Worm (Caenorhabditis elegans) whole organism, L2 larva: Measurements from ENCODE around the gene C10C6.7.
"Not testable (repeated sequence)": the region's sequence is repeated elsewhere in the genome, so short reads cannot be mapped to it uniquely, and the experiment has no call there.

ENCODE experiments used
- F13H6.1 ChIP-seq: sonication (generic microtip); optimal IDR thresholded peaks from 2 replicates; lab custom pipeline; 2016; ENCODE audit warnings: missing genetic modification characterization, missing compliant biosample characterization
- ZK546.5 ChIP-seq: sonication (generic microtip); optimal IDR thresholded peaks from 2 replicates; lab custom pipeline; 2017; ENCODE audit warnings: missing biosample characterization, missing genetic modification characterization
- alr-1 ChIP-seq: fragments of 150-350 bp; optimal IDR thresholded peaks from 2 replicates; lab custom pipeline; 2014; ENCODE audit warnings: missing biosample characterization, missing genetic modification characterization
- aly-2 ChIP-seq: fragments of 150-350 bp; optimal IDR thresholded peaks from 2 replicates; lab custom pipeline; 2014; ENCODE audit warnings: missing biosample characterization, missing genetic modification characterization
- blmp-1 ChIP-seq: sonication (generic microtip); optimal IDR thresholded peaks from 2 replicates; lab custom pipeline; 2017; ENCODE audit warnings: missing genetic modification characterization, mild to moderate bottlenecking, missing compliant biosample characterization, antibody characterized with exemption, moderate library complexity; ENCODE audit not compliant: insufficient read depth
- ceh-82 ChIP-seq: fragments of 150-350 bp; optimal IDR thresholded peaks from 2 replicates; lab custom pipeline; 2014; ENCODE audit warnings: missing biosample characterization, missing genetic modification characterization
- crh-2 ChIP-seq: sonication (generic microtip); optimal IDR thresholded peaks from 2 replicates; lab custom pipeline; 2017; ENCODE audit warnings: missing biosample characterization, missing genetic modification characterization
- dmd-4 ChIP-seq: sonication (generic microtip); optimal IDR thresholded peaks from 2 replicates; lab custom pipeline; 2017; ENCODE audit warnings: missing biosample characterization, missing genetic modification characterization
- elt-3 ChIP-seq: sonication (generic microtip); optimal IDR thresholded peaks from 2 replicates; lab custom pipeline; 2017; ENCODE audit warnings: missing biosample characterization, missing genetic modification characterization
- fos-1 ChIP-seq: fragments of 150-350 bp; optimal IDR thresholded peaks from 2 replicates; lab custom pipeline; 2014; ENCODE audit warnings: missing biosample characterization, missing genetic modification characterization
- lin-11 ChIP-seq: fragments of 150-350 bp; sonication (generic microtip); optimal IDR thresholded peaks from 2 replicates; lab custom pipeline; 2014; ENCODE audit warnings: missing biosample characterization, missing genetic modification characterization, inconsistent platforms, mixed read lengths
- lsy-2 ChIP-seq, 2 experiments: fragments of 150-350 bp in 1 of 2; sonication (generic microtip) in 1 of 2; optimal IDR thresholded peaks; 2 replicates each; lab custom pipeline; 2014 to 2017; ENCODE audit warnings: missing biosample characterization in 2 of 2, missing genetic modification characterization in 2 of 2
- mab-5 ChIP-seq: fragments of 150-350 bp; optimal IDR thresholded peaks from 2 replicates; lab custom pipeline; 2014; ENCODE audit warnings: missing biosample characterization, missing genetic modification characterization
- mbf-1 ChIP-seq: sonication (generic microtip); optimal IDR thresholded peaks from 2 replicates; lab custom pipeline; 2017; ENCODE audit warnings: missing biosample characterization, missing genetic modification characterization
- mdl-1 ChIP-seq, 2 experiments: fragments of 150-350 bp in 1 of 2; sonication (generic microtip) in 1 of 2; optimal IDR thresholded peaks; 2 replicates each; lab custom pipeline; 2017; ENCODE audit warnings: missing biosample characterization in 2 of 2, missing genetic modification characterization in 2 of 2
- nhr-10 ChIP-seq: sonication (generic microtip); optimal IDR thresholded peaks from 2 replicates; lab custom pipeline; 2017; ENCODE audit warnings: missing biosample characterization, missing genetic modification characterization
- nhr-11 ChIP-seq: fragments of 150-350 bp; optimal IDR thresholded peaks from 2 replicates; lab custom pipeline; 2014; ENCODE audit warnings: missing biosample characterization, missing genetic modification characterization
- nhr-12 ChIP-seq: fragments of 150-350 bp; optimal IDR thresholded peaks from 2 replicates; lab custom pipeline; 2014; ENCODE audit warnings: missing biosample characterization, missing genetic modification characterization
- nhr-237 ChIP-seq: fragments of 150-350 bp; optimal IDR thresholded peaks from 2 replicates; lab custom pipeline; 2014; ENCODE audit warnings: missing biosample characterization, missing genetic modification characterization
- nhr-6 ChIP-seq: fragments of 150-350 bp; optimal IDR thresholded peaks from 2 replicates; lab custom pipeline; 2014; ENCODE audit warnings: missing biosample characterization, missing genetic modification characterization
- nhr-77 ChIP-seq: fragments of 150-350 bp; optimal IDR thresholded peaks from 2 replicates; lab custom pipeline; 2014; ENCODE audit warnings: missing biosample characterization, missing genetic modification characterization
- peb-1 ChIP-seq: fragments of 150-350 bp; optimal IDR thresholded peaks from 2 replicates; lab custom pipeline; 2014; ENCODE audit warnings: missing biosample characterization, missing genetic modification characterization
- sem-4 ChIP-seq: fragments of 150-350 bp; optimal IDR thresholded peaks from 2 replicates; lab custom pipeline; 2014; ENCODE audit warnings: missing biosample characterization, missing genetic modification reagents, missing genetic modification characterization
- skn-1 ChIP-seq: sonication (generic microtip); optimal IDR thresholded peaks from 2 replicates; lab custom pipeline; 2017; ENCODE audit warnings: missing biosample characterization, missing genetic modification characterization
- sma-3 ChIP-seq: sonication (generic microtip); optimal IDR thresholded peaks from 2 replicates; lab custom pipeline; 2016; ENCODE audit warnings: missing genetic modification reagents, missing genetic modification characterization, missing compliant biosample characterization
- unc-39 ChIP-seq: fragments of 150-350 bp; optimal IDR thresholded peaks from 2 replicates; lab custom pipeline; 2014; ENCODE audit warnings: missing biosample characterization, missing genetic modification characterization
- unc-55 ChIP-seq: fragments of 150-350 bp; sonication (generic microtip); optimal IDR thresholded peaks from 3 replicates; lab custom pipeline; 2014; ENCODE audit warnings: missing biosample characterization, missing genetic modification reagents, missing genetic modification characterization
- unc-62 ChIP-seq: fragments of 150-350 bp; optimal IDR thresholded peaks from 2 replicates; lab custom pipeline; 2014; ENCODE audit warnings: missing biosample characterization, missing genetic modification reagents, missing genetic modification characterization
- zag-1 ChIP-seq: fragments of 150-350 bp; optimal IDR thresholded peaks from 2 replicates; lab custom pipeline; 2014; ENCODE audit warnings: missing biosample characterization, missing genetic modification characterization
- ztf-1 ChIP-seq: fragments of 200-800 bp; sonication (Bioruptor generic); conservative IDR thresholded peaks from 2 replicates; pipeline ENCODE4 v1.3.6; 2022; ENCODE audit warnings: missing genetic modification characterization, missing compliant biosample characterization
- ztf-11 ChIP-seq: sonication (generic microtip); optimal IDR thresholded peaks from 2 replicates; lab custom pipeline; 2017; ENCODE audit warnings: missing biosample characterization, missing genetic modification characterization

C10C6.7 gene

DNA sequence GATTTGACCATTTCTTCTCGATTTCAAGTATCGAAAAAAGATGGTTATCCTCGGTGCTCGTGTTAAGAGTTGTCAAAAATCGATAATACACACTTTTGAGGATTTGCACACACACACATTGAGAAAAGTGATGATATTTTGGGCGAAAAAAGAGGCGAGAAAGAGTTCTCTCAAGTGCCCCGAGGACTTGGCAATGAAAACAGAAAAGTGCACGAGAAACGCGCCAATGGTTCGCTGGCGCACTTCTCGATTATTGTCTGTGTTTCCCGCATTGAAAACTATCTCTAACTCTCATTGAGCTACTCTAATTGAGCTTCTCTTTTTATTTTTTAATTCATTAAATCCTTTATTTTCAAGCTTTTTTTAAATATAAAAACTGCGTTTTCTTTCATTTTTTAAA is 33.6 kb downstream of the C10C6.7 start (continued):
- TF ChIP-seq ztf-11 (tag; lab: Kevin White, UChicago), result no peak
- no peak for TF ChIP-seq nhr-10 (tag; lab: Kevin White, UChicago)
- TF ChIP-seq sem-4 (tag; lab: Kevin White, UChicago), result peak; percentile 48
- no peak for TF ChIP-seq nhr-237
- no peak for TF ChIP-seq aly-2 (tag; lab: Kevin White, UChicago)
- no peak for TF ChIP-seq blmp-1 (tag; lab: Kevin White, UChicago)

DNA sequence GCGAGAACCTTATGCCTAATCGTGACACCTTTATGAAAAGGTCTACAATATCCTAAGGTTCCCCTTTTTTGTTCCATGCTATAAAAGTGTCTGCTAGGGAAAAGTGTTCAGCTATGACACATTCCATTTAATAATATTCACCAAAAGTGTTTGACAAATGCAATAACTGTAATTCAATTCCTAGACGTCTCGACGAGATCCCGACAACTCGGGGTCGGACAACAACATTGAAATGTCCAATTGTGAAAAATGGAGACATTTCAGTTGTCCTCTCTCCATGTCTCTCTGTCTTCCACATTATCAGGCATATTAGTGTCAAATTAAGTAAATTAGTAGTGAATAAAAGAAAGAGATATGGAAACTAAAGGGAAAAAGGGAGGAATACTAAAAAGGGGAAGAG is 35.9 kb downstream of the C10C6.7 start:
- TF ChIP-seq skn-1 (no peak), unc-62 (GFP tag; lab: Kevin White, UChicago) (no peak), nhr-77 (no peak), peb-1 (tag; lab: Kevin White, UChicago) (no peak), lin-11 (no peak), mab-5 (tag; lab: Kevin White, UChicago) (no peak), aly-2 (tag; lab: Kevin White, UChicago) (no peak), mbf-1 (tag; lab: Kevin White, UChicago) (no peak), lsy-2 (tag; optimal IDR thresholded peaks at IDR 0.05; lab: Kevin White, UChicago) (no peak), sem-4 (tag; lab: Kevin White, UChicago) (no peak), blmp-1 (tag; lab: Kevin White, UChicago) (no peak), ztf-1 (GFP tag; lab: Robert Waterston, UW) (no peak), sma-3 (GFP tag; lab: Kevin White, UChicago) (no peak), nhr-10 (tag; lab: Kevin White, UChicago) (no peak), crh-2 (tag; lab: Kevin White, UChicago) (no peak), ZK546.5 (tag; lab: Kevin White, UChicago) (no peak)

DNA sequence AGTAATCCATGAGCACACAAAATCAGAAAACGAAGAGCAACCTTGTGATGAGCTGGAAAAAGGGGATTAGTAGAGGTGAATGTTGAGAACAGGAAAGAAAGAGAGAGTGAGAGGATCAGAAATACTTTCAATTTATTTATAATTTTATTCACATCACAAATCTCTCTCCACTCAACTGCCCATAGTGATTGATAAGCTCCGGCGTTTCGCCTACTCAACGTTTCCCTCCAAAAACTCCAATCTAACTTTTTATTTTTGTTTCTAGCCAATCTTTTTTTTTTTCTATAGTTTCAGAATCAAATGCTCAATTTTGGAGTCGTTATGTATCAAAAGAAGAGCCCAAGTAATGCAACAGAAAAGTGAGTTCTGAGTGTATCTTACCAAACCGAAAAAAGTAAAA is 41.9 kb downstream of the C10C6.7 start, which contains the start of gene kin-4:
Gene kin-4 (plus strand): TSS at position 301 of the 400 bp plus-strand sequence.
- no peak for TF ChIP-seq nhr-12
- TF ChIP-seq nhr-6 (tag; lab: Kevin White, UChicago), result no peak
- TF ChIP-seq aly-2 (tag; lab: Kevin White, UChicago), result no peak
- no peak for TF ChIP-seq fos-1 (tag; lab: Kevin White, UChicago)
- TF ChIP-seq, all 48 proteins: peak for 0

DNA sequence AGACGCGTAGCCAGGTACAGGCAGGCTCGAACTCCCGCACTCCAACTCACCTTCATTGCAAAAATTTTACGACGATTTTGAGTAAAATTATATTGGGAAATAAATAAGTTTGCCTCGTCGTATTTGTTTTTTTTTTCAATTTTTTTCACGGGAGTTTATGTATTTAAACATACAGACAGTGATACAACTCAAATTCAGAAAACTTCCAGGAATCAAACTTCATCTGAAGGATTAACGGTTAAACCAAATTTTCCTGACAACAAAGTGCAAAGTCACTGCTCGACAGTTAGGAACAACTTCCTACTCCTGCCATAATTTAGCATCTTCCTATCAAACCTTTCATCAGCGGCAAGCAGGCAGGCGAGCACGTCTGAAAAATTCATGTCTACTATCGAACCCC is 42.5 kb downstream of the C10C6.7 start, which contains the start of gene F22B3.8:
Gene F22B3.8 (minus strand): TSS at position 101 of the 400 bp plus-strand sequence.
- no peak for TF ChIP-seq alr-1 (tag; lab: Kevin White, UChicago)
- no peak for TF ChIP-seq F13H6.1 (tag; lab: Kevin White, UChicago)
- TF ChIP-seq zag-1 (tag; lab: Kevin White, UChicago), result no peak
- TF ChIP-seq nhr-11 (tag; lab: Kevin White, UChicago), result no peak
- no peak for TF ChIP-seq elt-3 (tag; lab: Kevin White, UChicago)
- TF ChIP-seq fos-1 (tag; lab: Kevin White, UChicago), result no peak
- no peak for TF ChIP-seq ceh-82
- no peak for TF ChIP-seq nhr-6 (tag; lab: Kevin White, UChicago)
- no peak for TF ChIP-seq lin-11
- TF ChIP-seq mdl-1 (tag; optimal IDR thresholded peaks at IDR 0.05; lab: Kevin White, UChicago), result no peak
- no peak for TF ChIP-seq sma-3 (GFP tag; lab: Kevin White, UChicago)
- TF ChIP-seq ZK546.5 (tag; lab: Kevin White, UChicago), result no peak
- TF ChIP-seq lsy-2 (tag; optimal IDR thresholded peaks at IDR 0.05; lab: Kevin White, UChicago), result no peak

DNA sequence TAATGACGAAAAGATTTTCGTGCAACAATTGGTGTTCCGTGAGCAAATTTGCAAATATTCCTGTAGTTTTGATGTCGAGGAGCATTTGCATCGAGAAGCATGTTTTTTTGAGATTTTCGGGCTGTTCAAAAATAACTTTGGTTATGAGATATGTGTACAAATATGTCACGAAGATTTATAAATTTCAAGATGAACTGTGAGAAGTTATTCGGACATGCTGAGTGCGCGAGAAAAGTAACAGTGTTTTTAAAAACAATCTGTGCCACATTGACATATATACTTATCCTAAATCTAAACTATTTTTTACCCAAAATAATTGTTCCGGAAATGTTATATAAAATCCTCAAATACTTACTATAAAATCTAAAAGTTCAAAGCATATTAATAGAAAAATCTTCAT is 45.6 kb downstream of the C10C6.7 start, which contains the start of gene F22B3.7:
Gene F22B3.7 (minus strand): TSS at position 101 of the 400 bp plus-strand sequence.
- no peak for TF ChIP-seq unc-39 (tag; lab: Kevin White, UChicago)
- no peak for TF ChIP-seq ztf-1 (GFP tag; lab: Robert Waterston, UW)
- TF ChIP-seq nhr-237, result no peak
- TF ChIP-seq dmd-4 (tag; lab: Kevin White, UChicago), result no peak
- TF ChIP-seq mdl-1 (tag; optimal IDR thresholded peaks at IDR 0.05; lab: Kevin White, UChicago), result no peak
- no peak for TF ChIP-seq blmp-1 (tag; lab: Kevin White, UChicago)
- no peak for TF ChIP-seq unc-55
- no peak for TF ChIP-seq aly-2 (tag; lab: Kevin White, UChicago)
- TF ChIP-seq sma-3 (GFP tag; lab: Kevin White, UChicago), result no peak

DNA sequence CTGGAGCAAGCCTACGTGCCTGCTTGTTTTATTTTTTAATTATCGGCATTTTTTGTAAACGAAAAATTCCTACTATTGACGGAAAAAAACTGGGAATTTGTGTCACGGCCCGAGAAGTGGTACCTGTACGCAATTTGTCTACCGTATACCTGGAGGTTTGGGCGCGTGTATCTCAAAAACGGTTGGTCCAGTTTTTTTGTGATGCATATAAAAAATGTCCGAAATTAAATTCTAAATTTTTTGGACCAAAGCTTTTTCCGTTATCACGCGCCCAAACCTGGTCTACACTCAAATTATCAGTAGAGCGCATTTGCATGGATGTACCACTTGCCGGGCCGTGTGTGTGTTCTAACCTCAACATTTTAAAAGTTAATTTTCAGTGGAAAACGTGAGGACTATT is 50.6 kb downstream of the C10C6.7 start, which contains the start of gene F22B3.5:
Gene F22B3.5 (minus strand): TSS at position 101 of the 400 bp plus-strand sequence.
- TF ChIP-seq unc-39 (tag; lab: Kevin White, UChicago); unc-55; ceh-82: not testable (repeated sequence)
